Worm (Caenorhabditis elegans): Measurements from ENCODE around the gene C44B12.3.

Gene C44B12.3

DNA sequence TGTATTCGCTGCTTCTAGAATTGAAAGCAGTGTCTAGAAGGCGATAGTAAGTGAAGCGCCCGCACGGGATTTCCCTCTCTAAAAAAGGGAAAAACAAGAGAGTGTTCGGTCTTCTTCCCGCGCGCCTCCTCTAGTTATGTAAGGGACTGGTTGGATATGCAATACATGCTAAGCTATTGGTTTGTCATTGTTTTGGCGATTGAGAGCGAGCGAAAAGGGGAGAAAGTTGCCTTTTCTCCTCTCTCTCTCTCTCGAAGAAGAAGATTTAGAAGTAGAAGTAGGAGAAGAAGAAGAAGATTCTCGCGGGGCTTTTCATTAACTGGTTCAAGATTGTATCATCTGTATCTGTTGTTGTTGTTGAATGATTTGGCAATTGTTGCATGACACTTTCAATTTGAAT, 30.5 kb upstream of the C44B12.3 start:
- TF ChIP-seq T22C8.4 (GFP tag; IDR thresholded peaks at IDR 0.05) (no peak), ztf-29 (GFP tag; IDR thresholded peaks at IDR 0.05) (no peak), flt-1 (GFP tag; IDR thresholded peaks at IDR 0.05) (no peak), med-1 (GFP tag; optimal IDR thresholded peaks at IDR 0.05; ENCODE audit: insufficient read depth) (no peak), tab-1 (GFP tag; IDR thresholded peaks at IDR 0.05) (no peak), klf-2 (GFP tag; conservative IDR thresholded peaks at IDR 0.05) (no peak), cog-1 (tag; optimal IDR thresholded peaks at IDR 0.05) (no peak), ref-1 (GFP tag; conservative IDR thresholded peaks at IDR 0.05) (no peak), ztf-23 (GFP tag; IDR thresholded peaks at IDR 0.05) (no peak)

DNA sequence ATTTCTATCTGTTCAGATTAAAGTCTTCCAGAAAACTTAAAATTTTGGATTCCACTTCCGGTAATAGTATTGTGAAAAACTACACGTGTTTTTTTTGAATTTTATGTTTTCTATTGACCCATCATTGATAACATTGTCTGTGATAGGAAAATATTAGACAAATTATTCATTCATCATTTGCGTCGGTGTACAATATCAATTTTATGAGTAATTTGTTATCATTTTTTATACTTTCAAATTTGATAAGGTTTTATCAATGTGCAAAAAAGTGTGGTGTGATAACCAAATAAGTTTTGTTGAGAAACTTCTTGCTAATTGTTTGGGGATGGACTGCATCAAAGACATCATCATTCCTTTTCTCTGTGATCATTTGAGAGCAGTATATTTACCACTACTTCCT, 29.1 kb upstream of the C44B12.3 start:
- no peak for TF ChIP-seq T22C8.4 (GFP tag; IDR thresholded peaks at IDR 0.05)
- no peak for TF ChIP-seq ztf-23 (GFP tag; IDR thresholded peaks at IDR 0.05)
- no peak for TF ChIP-seq tab-1 (GFP tag; IDR thresholded peaks at IDR 0.05)

DNA sequence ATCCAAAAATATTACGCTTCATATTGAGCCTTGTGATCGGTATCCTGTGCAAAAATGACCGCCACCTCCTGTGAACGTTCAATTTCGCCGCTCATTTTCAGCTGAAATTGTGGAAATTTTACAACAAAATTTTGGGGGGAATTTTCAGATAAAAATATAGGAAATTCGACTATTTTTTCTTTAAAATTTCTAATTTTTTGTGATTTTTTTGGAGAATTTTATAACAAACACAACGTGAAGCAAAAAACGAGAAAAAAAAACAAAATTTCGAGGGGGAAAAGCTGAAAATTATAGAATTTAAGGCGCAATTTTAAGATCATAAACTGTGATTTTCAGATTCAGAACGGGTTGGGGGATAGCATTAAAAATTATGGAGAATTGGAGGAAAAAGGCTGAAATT, 17.7 kb upstream of the C44B12.3 start, which contains the start of gene csn-4:
TSS of gene csn-4 (minus strand) at position 101 of the 400 bp plus-strand sequence.
- TF ChIP-seq klf-2 (GFP tag; conservative IDR thresholded peaks at IDR 0.05) = no peak
- no peak for TF ChIP-seq T22C8.4 (GFP tag; IDR thresholded peaks at IDR 0.05)
- TF ChIP-seq flt-1 (GFP tag; IDR thresholded peaks at IDR 0.05) = no peak
- no peak for TF ChIP-seq tab-1 (GFP tag; IDR thresholded peaks at IDR 0.05)
- TF ChIP-seq ref-1 (GFP tag; conservative IDR thresholded peaks at IDR 0.05) = no peak
- TF ChIP-seq ztf-23 (GFP tag; IDR thresholded peaks at IDR 0.05) = no peak
- no peak for TF ChIP-seq cog-1 (tag; optimal IDR thresholded peaks at IDR 0.05)
- TF ChIP-seq med-1 (GFP tag; optimal IDR thresholded peaks at IDR 0.05; ENCODE audit: insufficient read depth) = no peak
- TF ChIP-seq ztf-29 (GFP tag; IDR thresholded peaks at IDR 0.05) = no peak

DNA sequence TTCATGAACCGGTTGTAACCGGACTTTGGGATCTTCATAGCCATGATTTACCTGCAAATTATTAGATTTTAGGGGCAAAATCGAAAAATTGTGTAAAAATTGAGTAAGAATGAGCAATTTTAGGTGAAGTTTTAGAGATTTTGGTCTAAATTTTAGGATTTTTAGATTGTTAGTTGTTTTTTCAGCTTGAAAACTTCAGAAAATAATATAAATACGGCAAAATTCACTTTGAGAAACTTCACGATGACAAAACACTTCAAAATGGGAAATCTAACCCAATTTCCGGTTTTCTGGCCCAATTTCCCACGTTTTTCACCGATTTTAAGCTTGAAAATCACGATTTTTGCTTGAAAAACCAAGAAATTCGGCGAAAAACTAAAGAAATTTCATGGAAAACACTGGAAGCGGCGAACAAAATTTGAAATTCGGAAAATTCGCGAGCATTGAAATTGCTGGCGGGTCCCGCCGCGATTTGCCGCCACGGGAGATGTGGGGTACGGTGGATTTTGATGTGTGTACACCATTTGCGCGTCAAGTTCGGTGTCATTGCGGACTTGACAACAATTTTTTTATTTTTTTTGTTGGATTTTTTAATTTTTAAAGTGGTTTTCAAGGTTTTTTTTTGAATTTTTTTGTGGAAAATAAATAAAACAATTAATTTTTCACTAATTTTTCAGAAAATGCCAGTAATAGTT, 10.5 kb upstream of the C44B12.3 start, which contains the start of the genes cct-8 and Y55F3AR.2:
TSS of gene cct-8 (minus strand) at position 51 of the 695 bp plus-strand sequence.
TSS of gene Y55F3AR.2 (plus strand) at position 672 of the 695 bp plus-strand sequence.
- TF ChIP-seq ztf-23 (GFP tag; IDR thresholded peaks at IDR 0.05) = peak; percentile 92
- TF ChIP-seq flt-1 (GFP tag; IDR thresholded peaks at IDR 0.05) = peak; percentile 81
- peak; percentile 55; the same call in 1 of the 2 replicates for TF ChIP-seq T22C8.4 (GFP tag; IDR thresholded peaks at IDR 0.05)
- TF ChIP-seq ref-1 (GFP tag; conservative IDR thresholded peaks at IDR 0.05) = no peak
- TF ChIP-seq cog-1 (tag; optimal IDR thresholded peaks at IDR 0.05) = peak; percentile 88
- peak; percentile 52; the same call in 1 of the 2 replicates for TF ChIP-seq klf-2 (GFP tag; conservative IDR thresholded peaks at IDR 0.05)

DNA sequence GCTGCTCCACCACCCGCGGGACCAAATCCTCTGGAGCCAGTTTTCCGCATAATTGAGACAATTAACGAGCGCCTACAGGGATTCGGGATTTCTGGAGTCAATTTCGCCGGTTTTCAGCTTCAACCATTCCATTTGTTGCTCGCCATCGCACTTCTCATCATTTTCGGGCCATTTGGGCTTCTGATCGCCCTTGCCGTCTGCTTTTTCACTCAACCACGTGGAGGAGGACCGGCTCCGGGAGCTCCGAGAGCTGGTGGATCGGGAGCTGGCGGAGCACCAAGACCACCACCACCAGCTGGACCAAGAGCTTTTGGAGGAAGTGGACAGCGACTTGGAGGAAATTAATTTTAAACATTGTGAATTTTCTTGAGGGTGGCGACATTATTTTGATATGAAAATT, 8.4 kb upstream of the C44B12.3 start:
- TF ChIP-seq ztf-23 (GFP tag; IDR thresholded peaks at IDR 0.05) (no peak), med-1 (GFP tag; optimal IDR thresholded peaks at IDR 0.05; ENCODE audit: insufficient read depth) (no peak), ref-1 (GFP tag; conservative IDR thresholded peaks at IDR 0.05) (no peak), klf-2 (GFP tag; conservative IDR thresholded peaks at IDR 0.05) (no peak), flt-1 (GFP tag; IDR thresholded peaks at IDR 0.05) (no peak), tab-1 (GFP tag; IDR thresholded peaks at IDR 0.05) (no peak), T22C8.4 (GFP tag; IDR thresholded peaks at IDR 0.05) (no peak), cog-1 (tag; optimal IDR thresholded peaks at IDR 0.05) (no peak), ztf-29 (GFP tag; IDR thresholded peaks at IDR 0.05) (no peak)

DNA sequence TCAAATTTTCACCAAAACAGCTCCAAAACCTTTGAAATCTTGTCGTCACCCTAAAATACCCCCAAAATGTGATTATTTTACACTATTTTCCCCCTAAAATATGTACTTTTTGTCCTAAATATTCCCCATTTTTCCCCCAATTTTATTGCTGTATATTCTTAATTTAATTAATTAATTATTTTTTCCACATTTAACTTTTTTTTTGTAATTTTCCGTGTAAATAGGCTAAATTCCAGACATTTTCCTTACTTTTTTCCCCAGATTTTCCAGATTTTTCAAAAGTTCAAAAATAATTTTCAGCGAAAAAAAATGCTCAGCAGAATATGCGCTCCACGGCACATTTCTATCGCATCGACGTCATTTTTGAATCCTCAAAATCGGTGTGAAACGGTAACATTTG, 7.4 kb upstream of the C44B12.3 start, which contains the start of gene cox-18:
TSS of gene cox-18 (plus strand) at position 301 of the 400 bp plus-strand sequence.
- TF ChIP-seq T22C8.4 (GFP tag; IDR thresholded peaks at IDR 0.05) = no peak
- no peak for TF ChIP-seq tab-1 (GFP tag; IDR thresholded peaks at IDR 0.05)
- no peak for TF ChIP-seq cog-1 (tag; optimal IDR thresholded peaks at IDR 0.05)
- no peak for TF ChIP-seq ztf-23 (GFP tag; IDR thresholded peaks at IDR 0.05)
- TF ChIP-seq klf-2 (GFP tag; conservative IDR thresholded peaks at IDR 0.05) = no peak

DNA sequence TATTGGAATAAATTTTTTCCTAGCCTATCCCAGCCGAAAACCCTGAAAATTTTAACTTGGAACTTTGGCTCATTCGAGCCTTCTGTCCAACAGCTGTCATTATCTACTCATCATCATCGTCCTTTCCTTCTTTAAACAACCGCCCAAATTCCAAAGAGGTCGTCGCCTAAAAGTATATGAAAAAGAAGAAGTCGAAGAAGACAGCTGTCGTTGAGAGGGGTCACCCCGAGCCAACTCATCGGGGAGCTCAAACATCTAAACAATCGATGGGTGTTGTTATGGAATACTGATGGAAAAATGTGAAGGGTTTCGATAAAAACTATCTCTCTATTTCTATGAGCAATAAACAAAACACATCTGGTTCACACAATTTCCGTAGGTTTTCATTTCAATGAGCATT, 538 bp downstream of the C44B12.3 start:
- TF ChIP-seq tab-1 (GFP tag; IDR thresholded peaks at IDR 0.05) (no peak), ref-1 (GFP tag; conservative IDR thresholded peaks at IDR 0.05) (no peak), ztf-23 (GFP tag; IDR thresholded peaks at IDR 0.05) (no peak), cog-1 (tag; optimal IDR thresholded peaks at IDR 0.05) (no peak), med-1 (GFP tag; optimal IDR thresholded peaks at IDR 0.05; ENCODE audit: insufficient read depth) (no peak), T22C8.4 (GFP tag; IDR thresholded peaks at IDR 0.05) (no peak), flt-1 (GFP tag; IDR thresholded peaks at IDR 0.05) (no peak), ztf-29 (GFP tag; IDR thresholded peaks at IDR 0.05) (no peak), klf-2 (GFP tag; conservative IDR thresholded peaks at IDR 0.05) (no peak)

DNA sequence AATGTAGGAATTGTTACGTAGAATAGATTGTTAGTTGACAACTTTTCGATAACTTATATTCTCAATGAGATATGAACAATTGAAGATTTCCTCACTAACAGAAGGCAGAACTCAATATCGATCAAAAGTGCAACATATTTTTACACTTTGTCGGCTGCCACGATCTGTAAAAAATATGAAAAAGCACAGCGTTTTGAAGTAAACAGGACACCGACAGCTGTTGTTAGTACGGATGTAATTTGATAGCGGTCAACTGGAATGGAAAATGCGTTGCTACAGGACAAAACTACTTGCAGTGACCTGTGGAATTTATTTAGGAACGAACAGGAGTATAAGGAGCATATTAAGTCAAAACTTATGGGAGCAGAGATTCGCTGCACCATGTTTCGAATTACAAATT, 1.4 kb downstream of the C44B12.3 start:
- TF ChIP-seq ztf-29 (GFP tag; IDR thresholded peaks at IDR 0.05) = no peak
- no peak for TF ChIP-seq ztf-23 (GFP tag; IDR thresholded peaks at IDR 0.05)
- TF ChIP-seq klf-2 (GFP tag; conservative IDR thresholded peaks at IDR 0.05) = no peak
- TF ChIP-seq med-1 (GFP tag; optimal IDR thresholded peaks at IDR 0.05; ENCODE audit: insufficient read depth) = no peak
- no peak for TF ChIP-seq ref-1 (GFP tag; conservative IDR thresholded peaks at IDR 0.05)
- no peak for TF ChIP-seq flt-1 (GFP tag; IDR thresholded peaks at IDR 0.05)
- no peak for TF ChIP-seq T22C8.4 (GFP tag; IDR thresholded peaks at IDR 0.05)
- TF ChIP-seq cog-1 (tag; optimal IDR thresholded peaks at IDR 0.05) = no peak
- no peak for TF ChIP-seq tab-1 (GFP tag; IDR thresholded peaks at IDR 0.05)

DNA sequence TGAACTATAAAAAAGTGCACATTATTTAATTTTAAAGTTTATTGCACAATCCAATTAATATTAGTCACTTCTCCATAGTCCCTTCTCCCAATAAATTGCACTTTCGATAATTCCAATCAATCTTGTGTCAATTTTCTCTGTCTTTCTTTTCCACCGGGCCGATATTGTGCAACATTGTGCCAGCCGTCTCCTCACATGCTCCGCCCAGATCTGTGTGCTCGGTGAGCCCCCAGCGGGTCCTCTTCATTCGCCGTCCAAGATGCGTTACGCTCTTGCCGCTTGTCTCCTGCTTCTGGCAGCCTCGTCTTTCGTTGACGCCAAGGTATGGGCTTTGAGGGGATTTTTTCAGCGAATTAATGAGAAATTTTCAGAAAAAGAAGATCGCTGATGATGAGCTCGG, 2.6 kb downstream of the C44B12.3 start, which contains the start of gene ost-1:
TSS of gene ost-1 (plus strand) at position 207 of the 400 bp plus-strand sequence.
- TF ChIP-seq tab-1 (GFP tag; IDR thresholded peaks at IDR 0.05) (no peak), ztf-29 (GFP tag; IDR thresholded peaks at IDR 0.05) (no peak), ztf-23 (GFP tag; IDR thresholded peaks at IDR 0.05) (no peak), med-1 (GFP tag; optimal IDR thresholded peaks at IDR 0.05; ENCODE audit: insufficient read depth) (no peak)

DNA sequence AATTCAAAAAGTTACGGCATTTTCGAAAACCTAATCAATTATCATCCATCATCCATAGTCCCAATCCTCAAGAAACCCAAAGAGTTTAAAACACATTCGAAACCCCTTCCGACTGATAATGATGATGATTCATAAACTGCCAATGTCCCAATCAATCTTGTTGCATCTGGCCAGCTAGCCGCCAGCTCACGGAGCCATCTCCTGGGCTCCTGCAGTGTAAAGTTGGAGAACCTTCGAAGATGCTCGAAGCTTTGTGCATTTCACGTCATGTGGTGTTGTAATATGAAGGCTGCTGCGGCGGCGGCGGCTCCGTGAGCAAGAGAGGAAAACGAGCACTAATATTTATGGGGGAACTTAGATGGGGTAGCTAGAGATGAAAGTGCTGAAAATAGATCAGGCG, 3.5 kb downstream of the C44B12.3 start:
- TF ChIP-seq cog-1 (tag; optimal IDR thresholded peaks at IDR 0.05) = peak; percentile 35
- no peak for TF ChIP-seq klf-2 (GFP tag; conservative IDR thresholded peaks at IDR 0.05)

All from whole organism, midembryonic.